Worm (Caenorhabditis elegans) whole organism, mixed stage, embryonic: ENCODE results near the gene Y43F8B.14.

ENCODE experiments used
- lin-13 ChIP-seq: fragments of 150-350 bp; optimal IDR thresholded peaks from 2 replicates; lab custom pipeline; 2014; ENCODE audit warnings: missing biosample characterization, missing genetic modification characterization
- mep-1 ChIP-seq: fragments of 150-350 bp; optimal IDR thresholded peaks from 2 replicates; lab custom pipeline; 2017; ENCODE audit warnings: missing biosample characterization, missing genetic modification reagents, missing genetic modification characterization, inconsistent platforms
- snpc-4 ChIP-seq: fragments of 150-350 bp; optimal IDR thresholded peaks from 2 replicates; lab custom pipeline; 2014; ENCODE audit warnings: missing biosample characterization, missing genetic modification characterization
- unc-62 ChIP-seq: fragments of 150-350 bp; optimal IDR thresholded peaks from 2 replicates; lab custom pipeline; 2014; ENCODE audit warnings: missing biosample characterization, missing genetic modification reagents, missing genetic modification characterization

ce11 chrV:19436307-19436706 lies 19.5 kb downstream of the Y43F8B.14 start, which contains the start of gene C25F9.14:
- TF ChIP-seq unc-62 (GFP tag; lab: Kevin White, UChicago) (no peak), mep-1 (no peak), lin-13 (tag; lab: Kevin White, UChicago) (no peak), snpc-4 (no peak)
